Fruit fly (Drosophila melanogaster) whole organism, embryonic: ENCODE data around the gene caup.

Experiments used
- Blimp-1 ChIP-seq: fragments of 200-800 bp; sonication (Bioruptor generic); optimal IDR thresholded peaks from 3 replicates; lab custom pipeline; 2018; ENCODE audit warnings: missing biosample characterization, missing genetic modification characterization, mild to moderate bottlenecking, moderate library complexity, missing genetic modification reagents
- CG10321 ChIP-seq: fragments of 200-800 bp; sonication (Bioruptor generic); IDR thresholded peaks from 2 replicates; pipeline ENCODE4 v1.3.6; 2022; ENCODE audit warnings: missing biosample characterization, missing genetic modification characterization
- CG11398 ChIP-seq: fragments of 200-800 bp; sonication (Bioruptor generic); optimal IDR thresholded peaks from 2 replicates; lab custom pipeline; 2016; ENCODE audit warnings: missing biosample characterization, missing genetic modification characterization
- CG11456 ChIP-seq: fragments of 200-800 bp; sonication (Bioruptor generic); IDR thresholded peaks from 3 replicates; pipeline ENCODE4 v1.3.6; 2022; ENCODE audit warnings: missing biosample characterization, missing genetic modification characterization
- CG12219 ChIP-seq: fragments of 200-800 bp; sonication (Bioruptor generic); optimal IDR thresholded peaks from 3 replicates; lab custom pipeline; 2018; ENCODE audit warnings: missing biosample characterization, mild to moderate bottlenecking, missing genetic modification characterization
- CG12391 ChIP-seq: fragments of 200-800 bp; sonication (Bioruptor generic); optimal IDR thresholded peaks from 3 replicates; lab custom pipeline; 2018; ENCODE audit warnings: missing biosample characterization, mild to moderate bottlenecking, missing genetic modification characterization, moderate library complexity
- CG12659 ChIP-seq: fragments of 200-800 bp; sonication (Bioruptor generic); optimal IDR thresholded peaks from 3 replicates; lab custom pipeline; 2017; ENCODE audit warnings: mild to moderate bottlenecking, missing biosample characterization, missing genetic modification reagents, missing genetic modification characterization
- CG13775 ChIP-seq: fragments of 200-800 bp; sonication (Bioruptor generic); optimal IDR thresholded peaks from 3 replicates; lab custom pipeline; 2017; ENCODE audit warnings: missing biosample characterization, mild to moderate bottlenecking, missing genetic modification characterization
- CG14667 ChIP-seq: fragments of 200-800 bp; sonication (Bioruptor generic); IDR thresholded peaks from 2 replicates; pipeline ENCODE4 v1.3.6; 2022; ENCODE audit warnings: missing biosample characterization, missing genetic modification characterization
- CG17328 ChIP-seq: fragments of 200-800 bp; sonication (Bioruptor generic); IDR thresholded peaks from 2 replicates; pipeline ENCODE4 v1.3.6; 2022; ENCODE audit warnings: missing biosample characterization, missing genetic modification characterization
- CG1832 ChIP-seq: fragments of 200-800 bp; sonication (Bioruptor generic); optimal IDR thresholded peaks from 2 replicates; lab custom pipeline; 2017; ENCODE audit warnings: missing biosample characterization, mild to moderate bottlenecking, missing genetic modification characterization, inconsistent platforms
- CG30431 ChIP-seq: fragments of 200-800 bp; sonication (Bioruptor generic); optimal IDR thresholded peaks from 2 replicates; lab custom pipeline; 2017; ENCODE audit warnings: missing biosample characterization, missing genetic modification characterization
- CG32772 ChIP-seq: fragments of 200-800 bp; sonication (Bioruptor generic); IDR thresholded peaks from 2 replicates; pipeline ENCODE4 v1.3.6; 2022; ENCODE audit warnings: missing biosample characterization, missing genetic modification characterization
- CG4328 ChIP-seq: fragments of 200-800 bp; sonication (Bioruptor generic); optimal IDR thresholded peaks from 3 replicates; lab custom pipeline; 2017; ENCODE audit warnings: missing biosample characterization, missing genetic modification reagents, missing genetic modification characterization
- CG4730 ChIP-seq: fragments of 200-800 bp; sonication (Bioruptor generic); IDR thresholded peaks from 2 replicates; pipeline ENCODE4 v1.3.6; 2022; ENCODE audit warnings: missing biosample characterization, missing genetic modification characterization
- CG5953 ChIP-seq: fragments of 200-800 bp; sonication (Bioruptor generic); IDR thresholded peaks from 2 replicates; pipeline ENCODE4 v1.3.6; 2022; ENCODE audit warnings: missing biosample characterization, missing genetic modification characterization
- CG7786 ChIP-seq: fragments of 200-800 bp; sonication (Bioruptor generic); optimal IDR thresholded peaks from 2 replicates; lab custom pipeline; 2016; ENCODE audit warnings: missing biosample characterization, missing genetic modification characterization
- CG7928 ChIP-seq: fragments of 200-800 bp; sonication (Bioruptor generic); optimal IDR thresholded peaks from 2 replicates; lab custom pipeline; 2017; ENCODE audit warnings: missing biosample characterization, mild to moderate bottlenecking, missing genetic modification characterization
- CG7987 ChIP-seq: fragments of 200-800 bp; sonication (Bioruptor generic); optimal IDR thresholded peaks from 2 replicates; lab custom pipeline; 2018; ENCODE audit warnings: missing biosample characterization, mild to moderate bottlenecking, missing genetic modification characterization, moderate library complexity
- CG8359 ChIP-seq: fragments of 200-800 bp; sonication (Bioruptor generic); optimal IDR thresholded peaks from 2 replicates; lab custom pipeline; 2017; ENCODE audit warnings: missing biosample characterization, mild to moderate bottlenecking, missing genetic modification characterization, borderline replicate concordance
- CG8388 ChIP-seq: fragments of 200-800 bp; sonication (Bioruptor generic); optimal IDR thresholded peaks from 2 replicates; lab custom pipeline; 2019; ENCODE audit warnings: missing biosample characterization, mild to moderate bottlenecking, missing genetic modification characterization, moderate library complexity
- D ChIP-seq, 2 experiments: fragments of 200-800 bp in 1 of 2; fragments of >200 bp in 1 of 2; sonication (Bioruptor generic) in 1 of 2; optimal IDR thresholded peaks; 2 replicates in 1 of 2; 3 replicates in 1 of 2; lab custom pipeline; 2017; ENCODE audit warnings: mild to moderate bottlenecking in 1 of 2, missing biosample characterization in 1 of 2, missing genetic modification characterization in 1 of 2, missing genetic modification reagents in 1 of 2
- D19B ChIP-seq: fragments of 200-800 bp; sonication (Bioruptor generic); optimal IDR thresholded peaks from 2 replicates; lab custom pipeline; 2017; ENCODE audit warnings: missing biosample characterization, mild to moderate bottlenecking, missing genetic modification characterization
- E2f1 ChIP-seq: fragments of 200-800 bp; sonication (Bioruptor generic); IDR thresholded peaks from 2 replicates; pipeline ENCODE4 v1.3.6; 2022; ENCODE audit warnings: missing biosample characterization, missing genetic modification characterization
- HLH4C ChIP-seq: fragments of 200-800 bp; sonication (Bioruptor generic); IDR thresholded peaks from 3 replicates; pipeline ENCODE4 v1.3.6; 2022; ENCODE audit warnings: missing biosample characterization, missing genetic modification characterization; ENCODE audit not compliant: partially characterized antibody
- Med ChIP-seq: fragments of 200-800 bp; sonication (Bioruptor generic); peaks from one replicate; lab custom pipeline; 2016; ENCODE audit warnings: missing biosample characterization, missing genetic modification characterization, mild to moderate bottlenecking, inconsistent platforms, moderate library complexity
- NC2β ChIP-seq: fragments of 200-800 bp; sonication (Bioruptor generic); optimal IDR thresholded peaks from 2 replicates; lab custom pipeline; 2016; ENCODE audit warnings: missing biosample characterization, missing genetic modification characterization
- Nf-YC ChIP-seq: fragments of 200-800 bp; optimal IDR thresholded peaks from 3 replicates; lab custom pipeline; 2019; ENCODE audit warnings: missing biosample characterization, mild to moderate bottlenecking, missing genetic modification characterization, moderate library complexity
- PHDP ChIP-seq: fragments of 200-800 bp; sonication (Bioruptor generic); optimal IDR thresholded peaks from 3 replicates; lab custom pipeline; 2018; ENCODE audit warnings: missing biosample characterization, mild to moderate bottlenecking, missing genetic modification characterization, moderate library complexity
- Spps ChIP-seq: fragments of 200-800 bp; sonication (Bioruptor generic); optimal IDR thresholded peaks from 2 replicates; lab custom pipeline; 2018; ENCODE audit warnings: missing biosample characterization, mild to moderate bottlenecking, missing genetic modification characterization
- Xrp1 ChIP-seq: fragments of 200-800 bp; sonication (Bioruptor generic); IDR thresholded peaks from 2 replicates; pipeline ENCODE4 v1.3.6; 2022; ENCODE audit warnings: missing biosample characterization, missing genetic modification characterization
- YL-1 ChIP-seq: fragments of 200-800 bp; sonication (Bioruptor generic); optimal IDR thresholded peaks from 3 replicates; lab custom pipeline; 2017; ENCODE audit warnings: missing biosample characterization, mild to moderate bottlenecking, missing genetic modification characterization
- az2 ChIP-seq: fragments of 200-800 bp; sonication (Bioruptor generic); optimal IDR thresholded peaks from 3 replicates; lab custom pipeline; 2016; ENCODE audit warnings: missing biosample characterization, missing genetic modification characterization
- bbx ChIP-seq: fragments of 200-800 bp; sonication (Bioruptor generic); IDR thresholded peaks from 2 replicates; pipeline ENCODE4 v1.3.6; 2022; ENCODE audit warnings: missing biosample characterization, missing genetic modification characterization; ENCODE audit not compliant: partially characterized antibody
- dysf ChIP-seq: fragments of 200-800 bp; sonication (Bioruptor generic); IDR thresholded peaks from 3 replicates; pipeline ENCODE4 v1.3.6; 2022; ENCODE audit warnings: missing biosample characterization, missing genetic modification characterization
- fru ChIP-seq: fragments of >200 bp; optimal IDR thresholded peaks from 2 replicates; lab custom pipeline; 2017
- h ChIP-seq: fragments of >200 bp; optimal IDR thresholded peaks from 2 replicates; lab custom pipeline; 2017
- hth ChIP-seq: fragments of >200 bp; optimal IDR thresholded peaks from 2 replicates; lab custom pipeline; 2017; ENCODE audit warnings: inconsistent platforms
- ken ChIP-seq: fragments of 200-800 bp; sonication (Bioruptor generic); IDR thresholded peaks from 3 replicates; pipeline ENCODE4 v1.3.6; 2022; ENCODE audit warnings: missing biosample characterization, missing genetic modification characterization
- lab ChIP-seq: fragments of 200-800 bp; sonication (Bioruptor generic); optimal IDR thresholded peaks from 3 replicates; lab custom pipeline; 2017; ENCODE audit warnings: missing biosample characterization, missing genetic modification characterization, mild to moderate bottlenecking, moderate library complexity, missing genetic modification reagents
- lilli ChIP-seq: fragments of 200-800 bp; sonication (Bioruptor generic); optimal IDR thresholded peaks from 3 replicates; lab custom pipeline; 2016; ENCODE audit warnings: missing biosample characterization, missing genetic modification characterization
- prd ChIP-seq, 3 experiments: fragments of >200 bp in 2 of 3; fragments of 200-800 bp in 1 of 3; sonication (Bioruptor generic) in 1 of 3; optimal IDR thresholded peaks in 2 of 3; IDR thresholded peaks in 1 of 3; 2 replicates in 2 of 3; 3 replicates in 1 of 3; pipeline versions ENCODE4 v1.3.6 to Lab custom; 2017 to 2022; ENCODE audit warnings: missing biosample characterization in 1 of 3, missing genetic modification characterization in 1 of 3
- sens ChIP-seq: fragments of 200-800 bp; sonication (Bioruptor generic); peaks from one replicate; lab custom pipeline; 2016; ENCODE audit warnings: missing biosample characterization, missing genetic modification characterization
- sim ChIP-seq: fragments of 200-800 bp; sonication (Bioruptor generic); IDR thresholded peaks from 2 replicates; pipeline ENCODE4 v1.3.6; 2022; ENCODE audit warnings: missing biosample characterization, missing genetic modification characterization
- sima ChIP-seq: fragments of 200-800 bp; sonication (Bioruptor generic); optimal IDR thresholded peaks from 2 replicates; lab custom pipeline; 2016; ENCODE audit warnings: missing biosample characterization, missing genetic modification characterization
- unc-4 ChIP-seq: fragments of 200-800 bp; sonication (Bioruptor generic); IDR thresholded peaks from 2 replicates; pipeline ENCODE4 v1.3.6; 2022; ENCODE audit warnings: missing biosample characterization, missing genetic modification characterization; ENCODE audit not compliant: partially characterized antibody
- wdn ChIP-seq: fragments of 200-800 bp; sonication (Bioruptor generic); IDR thresholded peaks from 2 replicates; pipeline ENCODE4 v1.3.6; 2022; ENCODE audit warnings: missing biosample characterization, missing genetic modification characterization
- wor ChIP-seq: fragments of 200-800 bp; sonication (Bioruptor generic); IDR thresholded peaks from 2 replicates; pipeline ENCODE4 v1.3.6; 2022; ENCODE audit warnings: missing biosample characterization, missing genetic modification characterization
- zfh2 ChIP-seq: fragments of 200-800 bp; sonication (Bioruptor generic); optimal IDR thresholded peaks from 2 replicates; lab custom pipeline; 2016; ENCODE audit warnings: missing biosample characterization, missing genetic modification characterization

The caup gene

DNA sequence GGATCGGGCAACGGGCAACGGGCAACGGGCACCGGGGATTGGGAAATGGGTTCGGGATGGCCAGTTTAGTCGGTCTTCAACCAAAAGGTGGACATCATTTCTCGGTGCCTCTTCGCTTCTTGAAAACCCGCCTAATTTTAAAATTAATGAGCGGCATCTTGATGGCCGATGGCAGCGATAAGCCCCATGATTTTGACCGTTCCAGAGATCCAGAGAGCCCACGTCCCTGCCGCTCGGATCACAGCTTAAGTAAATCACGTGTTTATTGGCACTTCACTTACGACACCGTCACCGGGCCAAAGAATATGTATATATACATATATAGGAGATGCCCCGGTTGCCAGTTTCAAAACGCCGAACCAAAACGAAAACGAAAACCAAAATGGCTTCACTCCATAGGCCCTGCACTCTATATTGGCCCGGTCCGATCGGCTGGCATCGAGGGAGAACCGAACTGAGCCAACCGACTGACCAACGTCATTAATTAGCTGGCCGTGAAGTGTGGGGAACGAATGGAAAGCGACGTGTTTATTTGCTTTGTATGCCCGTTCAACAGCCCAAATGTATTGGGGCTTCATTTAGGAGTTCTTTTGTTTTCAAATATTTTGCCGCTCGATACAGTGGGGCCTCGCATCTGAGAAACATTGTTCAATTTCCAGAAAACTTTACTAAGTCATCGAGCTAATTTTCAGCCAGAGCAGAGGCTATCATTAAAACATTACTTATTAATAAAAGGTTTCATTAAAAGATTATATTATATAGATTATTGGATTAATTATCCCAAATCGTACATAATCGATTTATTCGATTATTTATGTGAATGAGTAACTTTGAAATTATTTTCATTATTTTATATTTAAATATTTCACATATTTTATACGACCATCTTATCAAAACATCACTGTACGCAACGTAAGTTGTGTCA, 34.7 kb downstream of the caup start (continued):
- TF ChIP-seq Nf-YC, result peak; percentile 48
- TF ChIP-seq lilli (GFP tag; lab: Kevin White, UChicago), result no peak
- TF ChIP-seq YL-1 (GFP tag; lab: Kevin White, UChicago), result no peak
- peak; percentile 65 for TF ChIP-seq CG12391 (tag; lab: Kevin White, UChicago)
- no peak for TF ChIP-seq fru (lab: Kevin White, UChicago)
- TF ChIP-seq wdn (GFP tag; lab: Robert Waterston, UW), result no peak
- no peak for TF ChIP-seq prd (optimal IDR thresholded peaks at IDR 0.05; lab: Kevin White, UChicago)
- TF ChIP-seq prd (GFP tag; IDR thresholded peaks at IDR 0.05; lab: Robert Waterston, UW), result peak; percentile 65
- peak; percentile 49 for TF ChIP-seq az2
- peak; percentile 46 for TF ChIP-seq CG30431
- TF ChIP-seq CG5953 (GFP tag; lab: Robert Waterston, UW), result no peak
- TF ChIP-seq CG12219, result no peak
- no peak for TF ChIP-seq sens (GFP tag; lab: Kevin White, UChicago)
- no peak for TF ChIP-seq CG10321
- TF ChIP-seq CG4328 (GFP tag; lab: Kevin White, UChicago), result no peak
- TF ChIP-seq CG8359 (GFP tag; lab: Kevin White, UChicago), result no peak
- no peak for TF ChIP-seq hth (lab: Kevin White, UChicago)
- TF ChIP-seq NC2β (GFP tag; lab: Kevin White, UChicago), result no peak
- TF ChIP-seq CG4730, result no peak
- TF ChIP-seq bbx (GFP tag; lab: Robert Waterston, UW), result no peak
- no peak for TF ChIP-seq CG7928
- TF ChIP-seq CG7786 (GFP tag; lab: Kevin White, UChicago), result no peak
- TF ChIP-seq CG32772 (GFP tag; lab: Robert Waterston, UW), result no peak
- no peak for TF ChIP-seq ken (GFP tag; lab: Robert Waterston, UW)
- no peak for TF ChIP-seq CG11456 (GFP tag; lab: Robert Waterston, UW)
- no peak for TF ChIP-seq unc-4
- TF ChIP-seq CG8388 (GFP tag; lab: Kevin White, UChicago), result peak; percentile 73
- TF ChIP-seq CG13775 (GFP tag; lab: Kevin White, UChicago), result peak; percentile 25
- TF ChIP-seq CG1832 (GFP tag; lab: Kevin White, UChicago), result no peak
- TF ChIP-seq E2f1 (GFP tag; lab: Robert Waterston, UW), result no peak
- TF ChIP-seq h, result no peak
- TF ChIP-seq CG17328 (GFP tag; lab: Robert Waterston, UW), result peak; percentile 40; the same call in 1 of the 2 replicates
- TF ChIP-seq D19B (GFP tag; lab: Kevin White, UChicago), result no peak
- peak; percentile 8 for TF ChIP-seq Med (GFP tag; lab: Kevin White, UChicago)
- no peak for TF ChIP-seq CG7987
- no peak for TF ChIP-seq CG11398 (GFP tag; lab: Kevin White, UChicago)
- peak; percentile 73 for TF ChIP-seq Blimp-1 (GFP tag; lab: Kevin White, UChicago)
- no peak for TF ChIP-seq CG14667
- peak; percentile 32 for TF ChIP-seq Spps (tag; lab: Kevin White, UChicago)
- peak; percentile 34 for TF ChIP-seq PHDP (tag; lab: Kevin White, UChicago)
- peak; percentile 29 for TF ChIP-seq CG12659 (GFP tag; lab: Kevin White, UChicago)
- no peak for TF ChIP-seq D (optimal IDR thresholded peaks at IDR 0.05; lab: Kevin White, UChicago)
- TF ChIP-seq D (GFP tag; optimal IDR thresholded peaks at IDR 0.05; lab: Kevin White, UChicago), result peak; percentile 72
- no peak for TF ChIP-seq HLH4C (GFP tag; lab: Robert Waterston, UW)
- no peak for TF ChIP-seq zfh2 (GFP tag; lab: Kevin White, UChicago)
- TF ChIP-seq Xrp1 (GFP tag; lab: Robert Waterston, UW), result peak; percentile 64
- peak; percentile 32 for TF ChIP-seq lab
- TF ChIP-seq sima (GFP tag; lab: Kevin White, UChicago), result no peak
- TF ChIP-seq wor (GFP tag; lab: Robert Waterston, UW), result no peak
- peak; percentile 41; the same call in 1 of the 3 replicates for TF ChIP-seq dysf (GFP tag; lab: Robert Waterston, UW)
- no peak for TF ChIP-seq sim
